Fruit fly (Drosophila melanogaster) whole organism, wandering third instar larva: ENCODE measurements around the gene Pdp.
A peak's percentile ranks its signal among the peaks of the same experiment; 100 is the strongest.

Source experiments
- Dfd ChIP-seq: fragments of >200 bp; optimal IDR thresholded peaks from 2 replicates; lab custom pipeline; 2017; ENCODE audit warnings: missing biosample characterization, missing genetic modification characterization
- Sp1 ChIP-seq: fragments of 200-800 bp; sonication (Bioruptor generic); optimal IDR thresholded peaks from 3 replicates; lab custom pipeline; 2019; ENCODE audit warnings: missing biosample characterization, mild to moderate bottlenecking, missing genetic modification characterization, moderate library complexity
- sv ChIP-seq: fragments of 200-800 bp; sonication (Bioruptor generic); optimal IDR thresholded peaks from 3 replicates; lab custom pipeline; 2016; ENCODE audit warnings: missing biosample characterization, missing genetic modification characterization
- usp ChIP-seq: fragments of >200 bp; optimal IDR thresholded peaks from 2 replicates; lab custom pipeline; 2017; ENCODE audit warnings: missing biosample characterization, missing genetic modification characterization

dm6 chrX:7710439-7711154 is 23.9 kb downstream of the Pdp start:
- TF ChIP-seq sv (GFP tag; lab: Kevin White, UChicago): no peak
- no peak for TF ChIP-seq Dfd (GFP tag; lab: Kevin White, UChicago)
- TF ChIP-seq usp (GFP tag; lab: Kevin White, UChicago): no peak
- peak; percentile 77 for TF ChIP-seq Sp1 (GFP tag; lab: Kevin White, UChicago)
